Fruit fly (Drosophila melanogaster) whole organism, embryonic: ENCODE measurements around the gene Sec61alpha.

Experiments
- Awh ChIP-seq: fragments of 200-800 bp; sonication (Bioruptor generic); IDR thresholded peaks from 2 replicates; pipeline ENCODE4, ENCODE4 v1.3.6; 2022; ENCODE audit warnings: missing biosample characterization, missing genetic modification characterization
- BEAF-32 ChIP-seq: fragments of 200-800 bp; sonication (Bioruptor generic); optimal IDR thresholded peaks from 3 replicates; lab custom pipeline; 2017; ENCODE audit warnings: missing biosample characterization, missing genetic modification characterization, mild to moderate bottlenecking, moderate library complexity, missing genetic modification reagents
- CG10959 ChIP-seq: fragments of 200-800 bp; sonication (Bioruptor generic); IDR thresholded peaks from 2 replicates; pipeline ENCODE4 v1.3.6; 2022; ENCODE audit warnings: missing biosample characterization, missing genetic modification characterization
- CG11560 ChIP-seq: fragments of 200-800 bp; sonication (Bioruptor generic); IDR thresholded peaks from 3 replicates; pipeline ENCODE4 v1.3.6; 2022; ENCODE audit warnings: missing biosample characterization, missing genetic modification characterization
- CG11695 ChIP-seq: fragments of 200-800 bp; sonication (Bioruptor generic); IDR thresholded peaks from 3 replicates; pipeline ENCODE4 v1.3.6; 2022; ENCODE audit warnings: missing biosample characterization, missing genetic modification characterization
- CG1233 ChIP-seq: fragments of 200-800 bp; sonication (Bioruptor generic); optimal IDR thresholded peaks from 4 replicates; lab custom pipeline; 2018; ENCODE audit warnings: missing biosample characterization, mild to moderate bottlenecking, missing genetic modification characterization
- CG13123 ChIP-seq: fragments of 200-800 bp; sonication (Bioruptor generic); optimal IDR thresholded peaks from 2 replicates; lab custom pipeline; 2016; ENCODE audit warnings: missing biosample characterization, missing genetic modification characterization
- CG13296 ChIP-seq: fragments of 200-800 bp; sonication (Bioruptor generic); optimal IDR thresholded peaks from 3 replicates; lab custom pipeline; 2018; ENCODE audit warnings: missing biosample characterization, mild to moderate bottlenecking, missing genetic modification characterization
- CG13775 ChIP-seq: fragments of 200-800 bp; sonication (Bioruptor generic); optimal IDR thresholded peaks from 3 replicates; lab custom pipeline; 2017; ENCODE audit warnings: missing biosample characterization, mild to moderate bottlenecking, missing genetic modification characterization
- CG1529 ChIP-seq: fragments of 200-800 bp; sonication (Bioruptor generic); optimal IDR thresholded peaks from 3 replicates; lab custom pipeline; 2018; ENCODE audit warnings: missing biosample characterization, missing genetic modification characterization
- CG18476 ChIP-seq: fragments of 200-800 bp; sonication (Bioruptor generic); optimal IDR thresholded peaks from 2 replicates; lab custom pipeline; 2016; ENCODE audit warnings: missing biosample characterization, mild to moderate bottlenecking, missing genetic modification characterization
- CG2889 ChIP-seq: fragments of 200-800 bp; sonication (Bioruptor generic); IDR thresholded peaks from 3 replicates; pipeline ENCODE4 v1.3.6; 2022; ENCODE audit warnings: missing biosample characterization, missing genetic modification characterization
- CG30403 ChIP-seq: fragments of 200-800 bp; sonication (Bioruptor generic); optimal IDR thresholded peaks from 3 replicates; lab custom pipeline; 2016; ENCODE audit warnings: missing biosample characterization, missing genetic modification characterization
- CG33557 ChIP-seq: fragments of 200-800 bp; sonication (Bioruptor generic); optimal IDR thresholded peaks from 2 replicates; lab custom pipeline; 2019; ENCODE audit warnings: missing biosample characterization, mild to moderate bottlenecking, missing genetic modification characterization, moderate library complexity
- CG34422 ChIP-seq: fragments of 200-800 bp; sonication (Bioruptor generic); IDR thresholded peaks from 3 replicates; pipeline ENCODE4 v1.3.6; 2022; ENCODE audit warnings: missing biosample characterization, missing genetic modification characterization
- CG42726 ChIP-seq: fragments of 200-800 bp; sonication (Bioruptor generic); IDR thresholded peaks from 2 replicates; pipeline ENCODE4 v1.3.6; 2022; ENCODE audit warnings: missing biosample characterization, missing genetic modification characterization; ENCODE audit not compliant: partially characterized antibody
- CG4617 ChIP-seq: fragments of 200-800 bp; sonication (Bioruptor generic); optimal IDR thresholded peaks from 3 replicates; lab custom pipeline; 2016; ENCODE audit warnings: missing biosample characterization, missing genetic modification characterization, borderline replicate concordance
- CG4707 ChIP-seq: fragments of 200-800 bp; sonication (Bioruptor generic); optimal IDR thresholded peaks from 2 replicates; lab custom pipeline; 2018; ENCODE audit warnings: missing biosample characterization, mild to moderate bottlenecking, missing genetic modification characterization, moderate library complexity
- CG9727 ChIP-seq: fragments of 200-800 bp; sonication (Bioruptor generic); optimal IDR thresholded peaks from 3 replicates; lab custom pipeline; 2017; ENCODE audit warnings: missing biosample characterization, mild to moderate bottlenecking, missing genetic modification characterization
- Camta ChIP-seq: fragments of 200-800 bp; sonication (Bioruptor generic); optimal IDR thresholded peaks from 2 replicates; lab custom pipeline; 2016; ENCODE audit warnings: missing biosample characterization, missing genetic modification characterization
- D ChIP-seq, 2 experiments: fragments of 200-800 bp in 1 of 2; fragments of >200 bp in 1 of 2; sonication (Bioruptor generic) in 1 of 2; optimal IDR thresholded peaks; 2 replicates in 1 of 2; 3 replicates in 1 of 2; lab custom pipeline; 2017; ENCODE audit warnings: mild to moderate bottlenecking in 1 of 2, missing biosample characterization in 1 of 2, missing genetic modification characterization in 1 of 2, missing genetic modification reagents in 1 of 2
- Deaf1 ChIP-seq: fragments of 200-800 bp; optimal IDR thresholded peaks from 3 replicates; lab custom pipeline; 2019; ENCODE audit warnings: missing biosample characterization, mild to moderate bottlenecking, missing genetic modification characterization, moderate library complexity
- Drgx ChIP-seq: fragments of 200-800 bp; sonication (Bioruptor generic); IDR thresholded peaks from 2 replicates; pipeline ENCODE4 v1.3.6; 2022; ENCODE audit warnings: missing biosample characterization, missing genetic modification characterization
- E2f2 ChIP-seq: fragments of 200-800 bp; sonication (Bioruptor generic); IDR thresholded peaks from 2 replicates; pipeline ENCODE4 v1.3.6; 2022; ENCODE audit warnings: missing biosample characterization, missing genetic modification characterization
- Fer2 ChIP-seq: fragments of 200-800 bp; sonication (Bioruptor generic); optimal IDR thresholded peaks from 2 replicates; lab custom pipeline; 2018; ENCODE audit warnings: missing biosample characterization, mild to moderate bottlenecking, missing genetic modification characterization, moderate library complexity
- GATAe ChIP-seq: fragments of 200-800 bp; sonication (Bioruptor generic); conservative IDR thresholded peaks from 2 replicates; pipeline ENCODE4 v1.3.6; 2022; ENCODE audit warnings: missing biosample characterization, missing genetic modification characterization
- Gsc ChIP-seq: fragments of 200-800 bp; sonication (Bioruptor generic); IDR thresholded peaks from 2 replicates; pipeline ENCODE4 v1.3.6; 2022; ENCODE audit warnings: missing biosample characterization, missing genetic modification characterization
- HLH3B ChIP-seq: fragments of 200-800 bp; sonication (Bioruptor generic); IDR thresholded peaks from 2 replicates; pipeline ENCODE4 v1.3.6; 2022; ENCODE audit warnings: missing biosample characterization, missing genetic modification characterization
- Hr3 ChIP-seq: fragments of 200-800 bp; sonication (Bioruptor generic); optimal IDR thresholded peaks from 3 replicates; lab custom pipeline; 2016; ENCODE audit warnings: missing biosample characterization, missing genetic modification characterization
- Hr39 ChIP-seq: fragments of >200 bp; optimal IDR thresholded peaks from 2 replicates; lab custom pipeline; 2017
- Jarid2 ChIP-seq: fragments of 200-800 bp; sonication (Bioruptor generic); optimal IDR thresholded peaks from 3 replicates; lab custom pipeline; 2017; ENCODE audit warnings: mild to moderate bottlenecking, missing biosample characterization, missing genetic modification reagents, missing genetic modification characterization
- Med ChIP-seq: fragments of 200-800 bp; sonication (Bioruptor generic); peaks from one replicate; lab custom pipeline; 2016; ENCODE audit warnings: missing biosample characterization, missing genetic modification characterization, mild to moderate bottlenecking, inconsistent platforms, moderate library complexity
- PHDP ChIP-seq: fragments of 200-800 bp; sonication (Bioruptor generic); optimal IDR thresholded peaks from 3 replicates; lab custom pipeline; 2018; ENCODE audit warnings: missing biosample characterization, mild to moderate bottlenecking, missing genetic modification characterization, moderate library complexity
- Rx ChIP-seq: fragments of 200-800 bp; sonication (Bioruptor generic); IDR thresholded peaks from 2 replicates; pipeline ENCODE4 v1.3.6; 2022; ENCODE audit warnings: missing biosample characterization, missing genetic modification characterization
- ab ChIP-seq: fragments of 200-800 bp; sonication (Bioruptor generic); optimal IDR thresholded peaks from 2 replicates; lab custom pipeline; 2016; ENCODE audit warnings: missing biosample characterization, missing genetic modification characterization
- ap ChIP-seq: fragments of 200-800 bp; sonication (Bioruptor generic); IDR thresholded peaks from 2 replicates; pipeline ENCODE4 v1.3.6; 2022; ENCODE audit warnings: missing biosample characterization, missing genetic modification characterization
- ci ChIP-seq: fragments of 200-800 bp; sonication (Bioruptor generic); IDR thresholded peaks from 3 replicates; pipeline ENCODE4 v1.3.6; 2022; ENCODE audit warnings: missing biosample characterization, missing genetic modification characterization
- disco-r ChIP-seq: fragments of 200-800 bp; sonication (Bioruptor generic); optimal IDR thresholded peaks from 2 replicates; lab custom pipeline; 2016; ENCODE audit warnings: missing biosample characterization, missing genetic modification characterization
- fd64A ChIP-seq: fragments of 200-800 bp; sonication (Bioruptor generic); optimal IDR thresholded peaks from 3 replicates; lab custom pipeline; 2018; ENCODE audit warnings: missing biosample characterization, mild to moderate bottlenecking, missing genetic modification characterization
- fru ChIP-seq: fragments of >200 bp; optimal IDR thresholded peaks from 2 replicates; lab custom pipeline; 2017
- nerfin-2 ChIP-seq: fragments of 200-800 bp; sonication (Bioruptor generic); IDR thresholded peaks from 2 replicates; pipeline ENCODE4 v1.3.6; 2022; ENCODE audit warnings: missing biosample characterization, missing genetic modification characterization; ENCODE audit not compliant: partially characterized antibody
- pb ChIP-seq: fragments of 200-800 bp; sonication (Bioruptor generic); optimal IDR thresholded peaks from 3 replicates; lab custom pipeline; 2016; ENCODE audit warnings: missing biosample characterization, missing genetic modification characterization
- phol ChIP-seq: fragments of 200-800 bp; sonication (Bioruptor generic); optimal IDR thresholded peaks from 3 replicates; lab custom pipeline; 2018; ENCODE audit warnings: missing biosample characterization, mild to moderate bottlenecking, missing genetic modification characterization, moderate library complexity
- prd ChIP-seq, 3 experiments: fragments of >200 bp in 2 of 3; fragments of 200-800 bp in 1 of 3; sonication (Bioruptor generic) in 1 of 3; optimal IDR thresholded peaks in 2 of 3; IDR thresholded peaks in 1 of 3; 2 replicates in 2 of 3; 3 replicates in 1 of 3; pipeline versions ENCODE4 v1.3.6 to Lab custom; 2017 to 2022; ENCODE audit warnings: missing biosample characterization in 1 of 3, missing genetic modification characterization in 1 of 3
- pros ChIP-seq: fragments of 200-800 bp; sonication (Bioruptor generic); optimal IDR thresholded peaks from 3 replicates; lab custom pipeline; 2019; ENCODE audit warnings: missing biosample characterization, mild to moderate bottlenecking, missing genetic modification characterization, moderate library complexity
- ranshi ChIP-seq: fragments of 200-800 bp; sonication (Bioruptor generic); IDR thresholded peaks from 2 replicates; pipeline ENCODE4 v1.3.6; 2022; ENCODE audit warnings: missing biosample characterization, missing genetic modification characterization
- row ChIP-seq: fragments of 200-800 bp; sonication (Bioruptor generic); IDR thresholded peaks from 3 replicates; pipeline ENCODE4 v1.3.6; 2022; ENCODE audit warnings: missing biosample characterization, missing genetic modification characterization
- shn ChIP-seq: fragments of 200-800 bp; sonication (Bioruptor generic); optimal IDR thresholded peaks from 3 replicates; lab custom pipeline; 2016; ENCODE audit warnings: missing biosample characterization, missing genetic modification characterization
- twi ChIP-seq: fragments of 200-800 bp; optimal IDR thresholded peaks from 2 replicates; lab custom pipeline; 2019; ENCODE audit warnings: missing biosample characterization, mild to moderate bottlenecking, missing genetic modification characterization, moderate library complexity
- tx ChIP-seq: fragments of 200-800 bp; sonication (Bioruptor generic); optimal IDR thresholded peaks from 2 replicates; lab custom pipeline; 2016; ENCODE audit warnings: missing biosample characterization, missing genetic modification characterization
- wor ChIP-seq: fragments of 200-800 bp; sonication (Bioruptor generic); IDR thresholded peaks from 2 replicates; pipeline ENCODE4 v1.3.6; 2022; ENCODE audit warnings: missing biosample characterization, missing genetic modification characterization
- zfh1 ChIP-seq: fragments of 200-800 bp; sonication (Bioruptor generic); IDR thresholded peaks from 3 replicates; pipeline ENCODE4 v1.3.6; 2022; ENCODE audit warnings: missing biosample characterization, missing genetic modification characterization

The Sec61alpha gene

DNA sequence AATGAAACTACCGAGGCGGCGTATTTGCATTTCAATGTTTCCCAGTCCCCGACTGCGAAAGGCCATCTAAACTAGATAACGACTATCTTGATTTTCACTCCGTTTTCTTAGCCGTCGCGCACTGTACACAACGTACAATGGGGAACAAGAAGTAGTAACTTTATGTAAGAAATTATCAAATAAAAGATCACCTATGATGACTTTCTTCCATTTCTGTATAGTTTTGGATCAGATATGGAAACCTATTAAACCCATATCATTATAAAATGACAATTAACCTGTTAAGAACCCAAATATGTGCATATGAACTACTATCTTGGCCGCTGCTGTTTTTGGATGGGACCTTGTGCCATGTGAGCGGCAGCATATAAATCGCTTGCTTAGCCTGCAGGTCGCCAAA is 16.1 kb downstream of the Sec61alpha start (continued):
- peak; percentile 10 for TF ChIP-seq pros (GFP tag; lab: Kevin White, UChicago)
- no peak for TF ChIP-seq CG10959
- no peak for TF ChIP-seq CG42726
- TF ChIP-seq PHDP (tag; lab: Kevin White, UChicago): no peak
- TF ChIP-seq wor (GFP tag; lab: Robert Waterston, UW): no peak
- no peak for TF ChIP-seq tx (GFP tag; lab: Kevin White, UChicago)
- TF ChIP-seq HLH3B: peak; percentile 24; the same call in 1 of the 2 replicates
- TF ChIP-seq CG11695 (GFP tag; lab: Robert Waterston, UW): peak; percentile 67
- no peak for TF ChIP-seq zfh1 (GFP tag; lab: Robert Waterston, UW)
- no peak for TF ChIP-seq phol (tag; lab: Kevin White, UChicago)
- TF ChIP-seq CG13296 (GFP tag; lab: Kevin White, UChicago): no peak
- no peak for TF ChIP-seq row (GFP tag; lab: Robert Waterston, UW)
- peak; percentile 49 for TF ChIP-seq Med (GFP tag; lab: Kevin White, UChicago)
- no peak for TF ChIP-seq CG1529 (GFP tag; lab: Kevin White, UChicago)
- TF ChIP-seq Jarid2 (GFP tag; lab: Kevin White, UChicago): no peak
- no peak for TF ChIP-seq CG4707 (GFP tag; lab: Kevin White, UChicago)
- no peak for TF ChIP-seq Deaf1 (tag; lab: Kevin White, UChicago)
- TF ChIP-seq CG13775: no peak
- no peak for TF ChIP-seq CG1233
- TF ChIP-seq CG13123 (GFP tag; lab: Kevin White, UChicago): no peak
- no peak for TF ChIP-seq twi
- no peak for TF ChIP-seq disco-r (GFP tag; lab: Kevin White, UChicago)
- TF ChIP-seq pb (GFP tag; lab: Kevin White, UChicago): no peak
- no peak for TF ChIP-seq D (optimal IDR thresholded peaks at IDR 0.05; lab: Kevin White, UChicago)
- TF ChIP-seq D (GFP tag; optimal IDR thresholded peaks at IDR 0.05; lab: Kevin White, UChicago): no peak
- TF ChIP-seq, all 482 proteins: peak for 11

DNA sequence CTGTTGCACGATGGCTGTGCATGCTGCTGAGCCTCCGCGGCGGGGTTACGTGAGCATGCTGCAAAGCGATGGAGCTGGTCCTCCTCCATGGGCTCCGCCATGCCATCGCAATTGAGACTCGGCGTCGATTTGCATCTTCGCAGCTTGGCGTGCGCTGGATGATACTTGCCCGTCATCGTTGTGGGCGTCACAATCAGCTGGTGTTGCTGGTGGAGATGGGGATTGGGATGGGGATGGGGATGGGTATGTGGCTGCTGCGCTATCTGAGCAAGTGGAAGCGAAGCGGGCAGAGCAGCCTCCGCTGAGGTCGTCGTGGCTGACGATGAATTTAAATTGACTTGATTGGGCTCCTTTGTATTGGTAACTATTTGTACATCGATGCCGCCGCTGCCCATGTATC is 17.0 kb downstream of the Sec61alpha start:
- TF ChIP-seq CG9727 (GFP tag; lab: Kevin White, UChicago) (no peak), ci (GFP tag; lab: Robert Waterston, UW) (0 out of 3 replicates have a peak, but pooled peaks have one; percentile 55), CG33557 (GFP tag; lab: Kevin White, UChicago) (no peak), prd (optimal IDR thresholded peaks at IDR 0.05; lab: Kevin White, UChicago) (no peak), prd (GFP tag; IDR thresholded peaks at IDR 0.05; lab: Robert Waterston, UW) (0 out of 3 replicates have a peak, but pooled peaks have one; percentile 24), CG30403 (GFP tag; lab: Kevin White, UChicago) (no peak), shn (GFP tag; lab: Kevin White, UChicago) (no peak), ab (GFP tag; lab: Kevin White, UChicago) (no peak), Camta (no peak), E2f2 (GFP tag; lab: Robert Waterston, UW) (no peak), CG2889 (GFP tag; lab: Robert Waterston, UW) (0 out of 3 replicates have a peak, but pooled peaks have one; percentile 14), Rx (GFP tag; lab: Robert Waterston, UW) (no peak), Fer2 (no peak), CG18476 (GFP tag; lab: Kevin White, UChicago) (no peak), fd64A (GFP tag; lab: Kevin White, UChicago) (no peak), Hr3 (GFP tag; lab: Kevin White, UChicago) (no peak), Gsc (GFP tag; lab: Robert Waterston, UW) (no peak), nerfin-2 (GFP tag; lab: Robert Waterston, UW) (no peak), CG4617 (GFP tag; lab: Kevin White, UChicago) (no peak), Awh (GFP tag; lab: Robert Waterston, UW) (peak; percentile 30; the same call in 1 of the 2 replicates), ranshi (GFP tag; lab: Robert Waterston, UW) (no peak), GATAe (GFP tag; lab: Robert Waterston, UW) (no peak), Drgx (GFP tag; lab: Robert Waterston, UW) (peak; percentile 8; the same call in 1 of the 2 replicates), BEAF-32 (no peak), ap (no peak), CG34422 (GFP tag; lab: Robert Waterston, UW) (peak; percentile 18; the same call in 1 of the 3 replicates), CG11560 (no peak), Hr39 (lab: Kevin White, UChicago) (no peak), fru (no peak), Med (GFP tag; lab: Kevin White, UChicago) (peak; percentile 10)
